Worm (Caenorhabditis elegans) whole organism, late embryonic: ENCODE data around the gene C25D7.16.

Experiments
- C08G9.2 ChIP-seq: sonication (generic microtip); optimal IDR thresholded peaks from 2 replicates; lab custom pipeline; 2016; ENCODE audit warnings: mild to moderate bottlenecking, missing genetic modification characterization, moderate library complexity, missing compliant biosample characterization
- C38D4.7 ChIP-seq: fragments of 200-800 bp; sonication (Bioruptor generic); optimal IDR thresholded peaks from 2 replicates; lab custom pipeline; 2018; ENCODE audit warnings: mild to moderate bottlenecking, missing genetic modification characterization, moderate library complexity, missing compliant biosample characterization
- K02D7.2 ChIP-seq: sonication (generic microtip); optimal IDR thresholded peaks from 2 replicates; lab custom pipeline; 2017; ENCODE audit warnings: mild to moderate bottlenecking, missing genetic modification characterization, missing compliant biosample characterization
- K09A11.1 ChIP-seq: sonication (generic microtip); optimal IDR thresholded peaks from 2 replicates; lab custom pipeline; 2017; ENCODE audit warnings: antibody characterized with exemption, mild to moderate bottlenecking, missing genetic modification characterization, missing compliant biosample characterization; ENCODE audit not compliant: insufficient read depth
- T23F11.4 ChIP-seq: fragments of 200-800 bp; sonication (Bioruptor generic); optimal IDR thresholded peaks from 2 replicates; lab custom pipeline; 2018; ENCODE audit warnings: mild to moderate bottlenecking, missing genetic modification characterization, missing compliant biosample characterization
- Y22D7AL.16 ChIP-seq: sonication (generic microtip); optimal IDR thresholded peaks from 2 replicates; lab custom pipeline; 2016; ENCODE audit warnings: missing genetic modification characterization, missing compliant biosample characterization
- ahr-1 ChIP-seq: sonication (generic microtip); optimal IDR thresholded peaks from 2 replicates; lab custom pipeline; 2016; ENCODE audit warnings: missing genetic modification characterization, missing compliant biosample characterization
- ama-1 ChIP-seq: fragments of 150-350 bp; optimal IDR thresholded peaks from 2 replicates; lab custom pipeline; 2014
- ceh-14 ChIP-seq: sonication (generic microtip); optimal IDR thresholded peaks from 2 replicates; lab custom pipeline; 2016; ENCODE audit warnings: missing genotype, missing genetic modification characterization, missing compliant biosample characterization
- ceh-18 ChIP-seq: sonication (generic microtip); optimal IDR thresholded peaks from 2 replicates; lab custom pipeline; 2016; ENCODE audit warnings: missing genetic modification characterization, missing compliant biosample characterization
- ceh-19 ChIP-seq: fragments of 200-800 bp; sonication (Bioruptor generic); optimal IDR thresholded peaks from 2 replicates; lab custom pipeline; 2018; ENCODE audit warnings: mild to moderate bottlenecking, missing genetic modification characterization, missing compliant biosample characterization
- ceh-30 ChIP-seq: fragments of 150-350 bp; optimal IDR thresholded peaks from 2 replicates; lab custom pipeline; 2014; ENCODE audit warnings: missing biosample characterization, missing genetic modification characterization
- ceh-31 ChIP-seq: sonication (generic microtip); optimal IDR thresholded peaks from 2 replicates; lab custom pipeline; 2016; ENCODE audit warnings: missing genetic modification characterization, missing compliant biosample characterization
- ceh-34 ChIP-seq: sonication (generic microtip); optimal IDR thresholded peaks from 2 replicates; lab custom pipeline; 2016; ENCODE audit warnings: mild to moderate bottlenecking, missing genetic modification characterization, missing compliant biosample characterization
- ceh-45 ChIP-seq: fragments of 200-800 bp; sonication (Bioruptor generic); IDR thresholded peaks from 2 replicates; pipeline ENCODE4 v1.3.6; 2022; ENCODE audit warnings: missing genetic modification reagents, missing genetic modification characterization, missing compliant biosample characterization
- ceh-48 ChIP-seq: sonication (generic microtip); optimal IDR thresholded peaks from 2 replicates; lab custom pipeline; 2016; ENCODE audit warnings: missing genetic modification characterization, inconsistent platforms, missing compliant biosample characterization
- ceh-6 ChIP-seq: fragments of 200-800 bp; sonication (Bioruptor generic); optimal IDR thresholded peaks from 2 replicates; lab custom pipeline; 2018; ENCODE audit warnings: mild to moderate bottlenecking, missing genetic modification characterization, missing compliant biosample characterization
- dmd-4 ChIP-seq: sonication (generic microtip); optimal IDR thresholded peaks from 2 replicates; lab custom pipeline; 2016; ENCODE audit warnings: borderline replicate concordance, missing genetic modification characterization, missing compliant biosample characterization
- dve-1 ChIP-seq: sonication (generic microtip); optimal IDR thresholded peaks from 2 replicates; lab custom pipeline; 2017; ENCODE audit warnings: antibody characterized with exemption, mild to moderate bottlenecking, missing genetic modification characterization, missing compliant biosample characterization
- eyg-1 ChIP-seq: sonication (generic microtip); optimal IDR thresholded peaks from 2 replicates; lab custom pipeline; 2016; ENCODE audit warnings: missing genotype, missing genetic modification characterization, missing compliant biosample characterization
- fkh-6 ChIP-seq: sonication (generic microtip); optimal IDR thresholded peaks from 2 replicates; lab custom pipeline; 2016; ENCODE audit warnings: missing genetic modification characterization, missing compliant biosample characterization
- gmeb-2 ChIP-seq: sonication (generic microtip); optimal IDR thresholded peaks from 2 replicates; lab custom pipeline; 2016; ENCODE audit warnings: missing genetic modification characterization, inconsistent platforms, missing compliant biosample characterization
- hlh-15 ChIP-seq: sonication (generic microtip); optimal IDR thresholded peaks from 2 replicates; lab custom pipeline; 2016; ENCODE audit warnings: missing genetic modification characterization, missing compliant biosample characterization
- hlh-30 ChIP-seq: sonication (generic microtip); optimal IDR thresholded peaks from 2 replicates; lab custom pipeline; 2017; ENCODE audit warnings: antibody characterized with exemption, missing genetic modification characterization, missing compliant biosample characterization; ENCODE audit not compliant: insufficient read depth
- hlh-8 ChIP-seq: sonication (generic microtip); optimal IDR thresholded peaks from 2 replicates; lab custom pipeline; 2016; ENCODE audit warnings: missing genotype, missing genetic modification characterization, missing compliant biosample characterization
- lim-6 ChIP-seq: sonication (generic microtip); optimal IDR thresholded peaks from 2 replicates; lab custom pipeline; 2016; ENCODE audit warnings: missing genetic modification characterization, missing compliant biosample characterization
- madf-2 ChIP-seq: sonication (generic microtip); optimal IDR thresholded peaks from 2 replicates; lab custom pipeline; 2017; ENCODE audit warnings: missing genetic modification characterization, missing compliant biosample characterization
- nfya-1 ChIP-seq: sonication (generic microtip); optimal IDR thresholded peaks from 2 replicates; lab custom pipeline; 2017; ENCODE audit warnings: missing genetic modification characterization, mild to moderate bottlenecking, missing compliant biosample characterization, antibody characterized with exemption, moderate library complexity
- nhr-232 ChIP-seq: sonication (generic microtip); optimal IDR thresholded peaks from 2 replicates; lab custom pipeline; 2016; ENCODE audit warnings: missing genetic modification characterization, missing compliant biosample characterization
- npax-4 ChIP-seq: sonication (generic microtip); optimal IDR thresholded peaks from 2 replicates; lab custom pipeline; 2016; ENCODE audit warnings: missing genetic modification characterization, missing compliant biosample characterization
- pag-3 ChIP-seq: sonication (generic microtip); optimal IDR thresholded peaks from 2 replicates; lab custom pipeline; 2016; ENCODE audit warnings: missing compliant biosample characterization, missing genetic modification characterization, borderline replicate concordance
- pat-9 ChIP-seq: fragments of 200-800 bp; sonication (Bioruptor generic); optimal IDR thresholded peaks from 2 replicates; lab custom pipeline; 2018; ENCODE audit warnings: mild to moderate bottlenecking, missing genetic modification characterization, moderate library complexity, missing compliant biosample characterization
- pax-1 ChIP-seq: fragments of 150-350 bp; optimal IDR thresholded peaks from 2 replicates; lab custom pipeline; 2014; ENCODE audit warnings: missing biosample characterization, missing genetic modification characterization
- pqm-1 ChIP-seq: sonication (generic microtip); optimal IDR thresholded peaks from 2 replicates; lab custom pipeline; 2016; ENCODE audit warnings: missing genetic modification characterization, missing compliant biosample characterization
- ref-2 ChIP-seq: sonication (generic microtip); optimal IDR thresholded peaks from 2 replicates; lab custom pipeline; 2016; ENCODE audit warnings: missing genetic modification characterization, missing compliant biosample characterization
- rnt-1 ChIP-seq: sonication (generic microtip); optimal IDR thresholded peaks from 2 replicates; lab custom pipeline; 2016; ENCODE audit warnings: missing genetic modification characterization, missing compliant biosample characterization
- sdc-2 ChIP-seq: sonication (generic microtip); optimal IDR thresholded peaks from 2 replicates; lab custom pipeline; 2016; ENCODE audit warnings: missing genotype, missing genetic modification characterization, missing compliant biosample characterization
- tbx-7 ChIP-seq: sonication (generic microtip); optimal IDR thresholded peaks from 2 replicates; lab custom pipeline; 2016; ENCODE audit warnings: missing genotype, missing genetic modification characterization, missing compliant biosample characterization
- ttx-3 ChIP-seq: sonication (generic microtip); optimal IDR thresholded peaks from 2 replicates; lab custom pipeline; 2016; ENCODE audit warnings: missing genetic modification reagents, missing genetic modification characterization, missing compliant biosample characterization
- unc-42 ChIP-seq: sonication (generic microtip); optimal IDR thresholded peaks from 2 replicates; lab custom pipeline; 2016; ENCODE audit warnings: missing genotype, missing genetic modification characterization, missing compliant biosample characterization
- unc-55 ChIP-seq: sonication (generic microtip); optimal IDR thresholded peaks from 2 replicates; lab custom pipeline; 2017; ENCODE audit warnings: missing biosample characterization, missing genetic modification reagents, missing genetic modification characterization
- unc-86 ChIP-seq: sonication (generic microtip); optimal IDR thresholded peaks from 2 replicates; lab custom pipeline; 2016; ENCODE audit warnings: missing genetic modification characterization, missing compliant biosample characterization

C25D7.16 gene

DNA sequence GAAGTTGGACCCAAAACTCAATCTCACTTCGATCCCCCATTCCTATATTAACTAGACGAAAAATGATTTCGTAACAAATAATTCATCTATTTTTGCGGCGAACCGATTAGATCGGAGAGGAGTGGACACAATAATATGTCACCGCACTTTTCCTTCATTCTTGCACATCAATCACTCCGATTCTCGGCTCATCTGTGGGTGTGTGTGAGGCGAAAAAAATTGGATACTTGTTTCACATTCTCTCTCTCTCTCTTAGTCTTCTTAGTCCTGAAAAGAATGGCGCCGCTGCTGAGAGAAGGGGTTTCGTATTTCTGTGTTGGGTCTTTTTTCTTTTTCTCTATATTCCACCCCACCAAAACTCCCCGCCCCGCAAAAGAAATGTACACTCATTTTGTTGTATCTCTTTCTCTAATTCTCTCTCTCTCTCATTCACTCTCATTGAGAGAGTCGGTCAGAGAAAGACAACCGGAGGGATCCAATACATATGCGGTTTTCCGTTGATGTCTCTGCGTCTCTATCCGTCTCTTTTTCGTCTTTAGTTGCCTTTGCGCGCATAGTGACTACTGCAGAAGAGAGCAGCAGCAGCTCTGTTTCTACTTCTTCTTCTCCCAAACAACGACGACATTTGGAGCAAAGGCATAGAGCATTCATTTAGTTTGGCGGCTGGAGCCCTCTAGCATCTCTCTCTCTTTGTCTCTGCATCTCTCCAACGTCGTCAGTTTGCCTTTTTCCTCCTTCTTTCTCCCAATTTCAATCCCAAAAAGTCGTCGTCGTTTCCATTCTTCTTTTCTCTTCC lies 15.2 kb downstream of the C25D7.16 start, which contains the start of gene unc-76 (continued):
- TF ChIP-seq pat-9 (tag; lab: Kevin White, UChicago) (no peak), madf-2 (tag; lab: Kevin White, UChicago) (no peak), ahr-1 (no peak), dve-1 (tag; lab: Kevin White, UChicago) (peak; percentile 92), hlh-30 (tag; lab: Kevin White, UChicago) (peak; percentile 28)

DNA sequence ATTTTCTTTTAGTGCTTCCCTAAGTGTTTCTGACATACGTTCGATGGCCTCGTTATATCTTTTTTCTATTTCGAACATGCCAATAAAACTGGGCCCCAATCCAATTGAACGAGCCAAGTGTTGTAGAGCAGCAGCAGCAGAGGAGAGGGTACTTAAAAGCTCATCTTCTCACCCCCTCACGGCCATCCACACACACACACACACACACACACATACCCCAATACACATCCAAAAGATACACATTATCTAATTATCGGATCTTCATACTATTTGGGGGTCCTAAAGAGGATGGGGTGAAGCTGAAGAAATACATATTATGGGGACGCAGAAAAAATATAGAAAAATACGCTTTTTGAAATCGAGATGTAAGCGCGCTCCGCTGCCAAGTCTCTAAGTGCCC lies 16.8 kb downstream of the C25D7.16 start:
- TF ChIP-seq Y22D7AL.16 (no peak), ceh-18 (tag; lab: Kevin White, UChicago) (no peak), ceh-48 (tag; lab: Kevin White, UChicago) (peak; percentile 39), ceh-19 (no peak), pag-3 (no peak), ceh-31 (tag; lab: Kevin White, UChicago) (peak; percentile 13), lim-6 (tag; lab: Kevin White, UChicago) (no peak), unc-42 (tag; lab: Kevin White, UChicago) (peak; percentile 91)

DNA sequence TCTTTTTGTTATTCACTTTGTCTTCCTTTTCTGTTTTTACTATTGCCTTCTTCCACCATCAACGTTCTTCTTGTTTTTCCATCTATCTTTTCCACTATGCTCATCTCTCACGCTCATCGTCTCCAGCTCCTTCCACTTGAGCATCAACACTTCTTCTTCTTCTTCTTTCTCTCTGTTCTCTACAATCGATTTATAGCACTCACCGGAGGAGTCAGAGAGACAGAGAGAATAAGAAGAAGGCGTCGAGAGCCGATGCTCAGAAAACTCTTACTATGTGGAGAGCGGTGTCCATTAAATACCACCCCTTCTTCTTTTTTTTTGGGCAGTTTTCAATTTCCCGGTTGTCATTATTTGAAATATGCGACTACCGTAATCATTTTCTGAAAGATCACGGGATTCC lies 18.9 kb downstream of the C25D7.16 start:
- TF ChIP-seq dmd-4 (no peak), unc-86 (tag; lab: Kevin White, UChicago) (no peak), ceh-48 (tag; lab: Kevin White, UChicago) (peak; percentile 58), K09A11.1 (tag; lab: Kevin White, UChicago) (no peak), ceh-30 (tag; lab: Kevin White, UChicago) (no peak), unc-42 (tag; lab: Kevin White, UChicago) (peak; percentile 29), ceh-31 (tag; lab: Kevin White, UChicago) (peak; percentile 47), ama-1 (lab: Kevin White, UChicago) (no peak), ceh-45 (GFP tag; lab: Robert Waterston, UW) (no peak)

DNA sequence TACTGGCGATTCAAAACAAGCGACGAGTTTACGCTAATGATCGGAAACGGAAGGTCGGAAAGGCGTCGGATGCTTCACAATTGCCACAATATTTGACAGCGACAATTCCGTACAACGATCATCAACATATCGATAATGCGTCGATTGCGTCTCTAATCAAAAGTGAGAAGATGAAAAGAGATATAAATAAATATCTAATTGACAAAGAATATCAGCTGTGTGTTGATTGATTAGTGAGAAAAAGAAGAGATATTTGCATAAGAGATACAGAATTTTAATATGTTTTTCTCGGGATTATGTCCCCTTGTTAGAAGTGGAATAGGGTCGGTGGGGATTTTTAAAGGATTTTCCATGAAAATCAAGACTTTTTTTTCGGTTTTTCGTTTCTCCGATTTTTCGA lies 22.6 kb downstream of the C25D7.16 start:
- TF ChIP-seq pax-1 (tag; lab: Kevin White, UChicago) (no peak), dve-1 (tag; lab: Kevin White, UChicago) (no peak), madf-2 (tag; lab: Kevin White, UChicago) (no peak), hlh-15 (tag; lab: Kevin White, UChicago) (no peak), C38D4.7 (GFP tag; lab: Kevin White, UChicago) (no peak), unc-42 (tag; lab: Kevin White, UChicago) (no peak), K02D7.2 (tag; lab: Kevin White, UChicago) (no peak), T23F11.4 (GFP tag; lab: Kevin White, UChicago) (no peak), tbx-7 (no peak), ceh-14 (tag; lab: Kevin White, UChicago) (no peak), ceh-48 (tag; lab: Kevin White, UChicago) (no peak)

DNA sequence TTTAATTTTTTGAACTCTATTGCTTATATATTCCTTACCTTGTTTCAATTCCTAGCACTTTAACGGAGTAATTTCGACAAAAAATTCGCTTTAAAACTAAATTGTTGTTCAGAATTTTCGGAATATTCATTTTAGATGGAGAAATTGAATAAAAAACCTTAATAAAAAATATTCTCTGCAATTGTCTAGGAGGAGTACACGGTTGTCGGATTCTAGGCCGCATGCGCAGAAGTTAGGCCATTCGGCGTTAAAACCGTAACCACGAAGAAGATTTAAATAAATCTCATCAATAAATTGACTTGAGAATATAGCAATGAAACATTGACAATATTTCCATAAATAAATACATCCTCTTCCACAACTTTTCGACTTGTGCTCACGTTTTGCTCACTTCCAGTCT lies 26.3 kb downstream of the C25D7.16 start, which contains the start of the genes C01G10.10 and C01G10.9:
TSS of gene C01G10.10 (minus strand) at position 151 of the 400 bp plus-strand sequence.
TSS of gene C01G10.9 (plus strand) at position 240 of the 400 bp plus-strand sequence.
- TF ChIP-seq tbx-7 (peak; percentile 90), unc-55 (GFP tag; lab: Kevin White, UChicago) (no peak), nhr-232 (tag; lab: Kevin White, UChicago) (no peak), rnt-1 (peak; percentile 43), ceh-6 (GFP tag; lab: Kevin White, UChicago) (no peak), sdc-2 (tag; lab: Kevin White, UChicago) (peak; percentile 27), hlh-30 (tag; lab: Kevin White, UChicago) (no peak), hlh-8 (tag; lab: Kevin White, UChicago) (peak; percentile 7), ttx-3 (tag; lab: Kevin White, UChicago) (no peak), pag-3 (no peak), gmeb-2 (tag; lab: Kevin White, UChicago) (peak; percentile 4), nfya-1 (no peak), unc-86 (tag; lab: Kevin White, UChicago) (no peak), ceh-31 (tag; lab: Kevin White, UChicago) (peak; percentile 90), ceh-34 (peak; percentile 9), pqm-1 (tag; lab: Kevin White, UChicago) (no peak), fkh-6 (tag; lab: Kevin White, UChicago) (peak; percentile 33), dmd-4 (no peak), eyg-1 (peak; percentile 4), madf-2 (tag; lab: Kevin White, UChicago) (no peak), npax-4 (no peak), C08G9.2 (peak; percentile 93), ref-2 (peak; percentile 70)
